Worm (Caenorhabditis elegans): ENCODE measurements around the gene lin-23.

lin-23 gene

DNA sequence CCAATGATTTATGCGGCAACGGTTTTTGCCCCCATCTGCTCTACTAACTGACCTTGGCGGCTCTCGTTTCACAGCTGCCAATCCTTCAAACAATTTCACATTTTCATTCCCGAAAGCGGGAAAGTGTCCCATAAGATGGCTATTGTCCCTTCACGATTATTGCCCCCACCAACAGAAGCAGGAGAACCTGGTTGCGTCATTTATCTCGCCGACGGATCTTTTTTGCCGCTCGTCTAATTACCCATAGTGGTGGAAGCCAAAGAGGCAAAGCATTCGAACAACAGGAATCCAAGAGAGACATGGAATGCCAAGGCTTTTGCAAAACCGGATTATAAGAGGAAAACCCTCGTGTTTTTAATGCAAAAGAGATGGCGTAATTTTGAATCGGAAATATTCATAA, 38.0 kb downstream of the lin-23 start:
- TF ChIP-seq dve-1 (tag; optimal IDR thresholded peaks at IDR 0.05) (no peak), pag-3 (tag; optimal IDR thresholded peaks at IDR 0.05; ENCODE audit: borderline replicate concordance) (no peak), ceh-31 (tag; optimal IDR thresholded peaks at IDR 0.05) (peak; percentile 60), hlh-30 (tag; optimal IDR thresholded peaks at IDR 0.05; ENCODE audit: insufficient read depth) (no peak), ztf-16 (tag; optimal IDR thresholded peaks at IDR 0.05) (no peak), che-1 (tag; optimal IDR thresholded peaks at IDR 0.05) (no peak), rnt-1 (tag; optimal IDR thresholded peaks at IDR 0.05) (peak; percentile 35), ceh-19 (GFP tag; optimal IDR thresholded peaks at IDR 0.05) (no peak)

DNA sequence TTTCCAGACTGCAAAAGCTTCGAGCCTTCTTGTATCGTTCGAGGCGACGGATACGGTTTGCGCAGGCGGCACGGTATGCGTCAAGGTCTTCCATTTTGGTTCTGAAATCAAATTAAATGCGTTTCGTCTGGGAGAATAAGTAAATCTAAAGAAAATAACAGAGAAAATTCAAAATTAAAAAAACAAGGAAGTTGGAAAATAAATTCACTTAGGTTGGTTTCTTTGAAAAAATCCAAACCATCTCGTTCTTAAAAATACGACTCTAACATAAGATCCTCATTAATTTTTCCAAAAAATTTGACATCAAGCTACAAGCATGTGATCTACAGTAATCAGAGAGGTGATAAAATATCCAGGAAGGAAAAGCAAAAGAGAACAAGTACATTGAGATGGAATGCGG, 39.1 kb downstream of the lin-23 start, which contains the start of gene T25D10.4:
Gene T25D10.4 (minus strand): TSS at position 101 of the 400 bp plus-strand sequence.
- TF ChIP-seq ceh-22 (tag; optimal IDR thresholded peaks at IDR 0.05): no peak
- TF ChIP-seq ets-4 (tag; optimal IDR thresholded peaks at IDR 0.05): no peak
- TF ChIP-seq pha-4 (tag; optimal IDR thresholded peaks at IDR 0.05): no peak
- no peak for TF ChIP-seq pag-3 (tag; optimal IDR thresholded peaks at IDR 0.05; ENCODE audit: borderline replicate concordance)
- no peak for TF ChIP-seq ztf-16 (tag; optimal IDR thresholded peaks at IDR 0.05)
- no peak for TF ChIP-seq syd-9 (tag; optimal IDR thresholded peaks at IDR 0.05)
- no peak for TF ChIP-seq ceh-24 (tag; optimal IDR thresholded peaks at IDR 0.05)
- TF ChIP-seq hlh-8 (tag; optimal IDR thresholded peaks at IDR 0.05): no peak
- no peak for TF ChIP-seq sox-2 (GFP tag; IDR thresholded peaks at IDR 0.05)
- TF ChIP-seq ceh-30 (tag; optimal IDR thresholded peaks at IDR 0.05): no peak
- no peak for TF ChIP-seq odd-2 (tag; optimal IDR thresholded peaks at IDR 0.05)
- TF ChIP-seq nhr-11 (tag; optimal IDR thresholded peaks at IDR 0.05): no peak
- TF ChIP-seq ceh-19 (GFP tag; optimal IDR thresholded peaks at IDR 0.05): no peak
- TF ChIP-seq npax-4 (tag; optimal IDR thresholded peaks at IDR 0.05): no peak
- TF ChIP-seq pat-9 (tag; optimal IDR thresholded peaks at IDR 0.05): no peak
- no peak for TF ChIP-seq tbx-7 (tag; optimal IDR thresholded peaks at IDR 0.05)

DNA sequence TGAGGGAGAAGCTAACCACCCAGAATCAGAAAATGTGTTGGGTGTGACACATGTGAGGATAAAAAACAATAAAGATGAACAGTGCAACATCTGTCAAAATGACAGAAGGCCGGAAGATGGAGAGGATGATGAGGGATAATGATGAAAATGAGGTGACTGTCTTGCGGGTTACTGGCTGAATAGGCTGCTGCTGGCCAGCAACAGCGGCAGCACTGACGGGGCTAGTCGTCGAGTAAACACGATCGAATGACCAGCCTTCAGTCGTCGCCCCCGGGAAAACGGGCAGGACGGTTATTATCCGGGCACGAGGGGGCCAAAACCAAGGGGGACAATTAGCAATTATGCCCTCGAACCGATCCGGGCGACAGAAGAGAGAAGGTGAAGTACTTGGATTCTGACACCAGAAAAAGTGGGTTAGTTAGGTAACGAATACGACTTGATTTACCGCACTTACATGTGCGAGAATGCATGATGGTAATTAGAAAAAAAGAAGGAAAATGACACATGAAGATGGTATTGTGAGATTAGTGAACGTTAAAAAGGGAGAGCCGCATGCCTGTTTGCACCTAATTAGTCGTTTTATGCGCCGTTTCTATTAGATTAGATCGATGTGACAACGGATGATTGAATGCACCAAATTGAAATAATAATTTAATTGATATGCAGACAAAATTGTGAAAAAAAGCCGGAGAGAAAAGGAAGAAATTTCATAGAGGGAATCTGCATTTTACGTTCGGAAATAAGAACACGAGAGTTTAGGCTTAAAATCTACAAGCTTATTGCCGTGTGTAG, 40.8 kb downstream of the lin-23 start:
- TF ChIP-seq C38D4.7 (GFP tag; optimal IDR thresholded peaks at IDR 0.05) (no peak), tbx-2 (tag; optimal IDR thresholded peaks at IDR 0.05) (peak; percentile 48), ceh-18 (tag; optimal IDR thresholded peaks at IDR 0.05) (peak; percentile 9), sdc-2 (tag; optimal IDR thresholded peaks at IDR 0.05) (peak; percentile 13), che-1 (tag; optimal IDR thresholded peaks at IDR 0.05) (no peak), ceh-2 (tag; optimal IDR thresholded peaks at IDR 0.05) (peak; percentile 20), fkh-6 (tag; optimal IDR thresholded peaks at IDR 0.05) (peak; percentile 4), T23F11.4 (GFP tag; optimal IDR thresholded peaks at IDR 0.05) (no peak), ceh-31 (tag; optimal IDR thresholded peaks at IDR 0.05) (peak; percentile 83), ref-2 (tag; optimal IDR thresholded peaks at IDR 0.05) (peak; percentile 14), unc-42 (tag; optimal IDR thresholded peaks at IDR 0.05) (peak; percentile 55)

DNA sequence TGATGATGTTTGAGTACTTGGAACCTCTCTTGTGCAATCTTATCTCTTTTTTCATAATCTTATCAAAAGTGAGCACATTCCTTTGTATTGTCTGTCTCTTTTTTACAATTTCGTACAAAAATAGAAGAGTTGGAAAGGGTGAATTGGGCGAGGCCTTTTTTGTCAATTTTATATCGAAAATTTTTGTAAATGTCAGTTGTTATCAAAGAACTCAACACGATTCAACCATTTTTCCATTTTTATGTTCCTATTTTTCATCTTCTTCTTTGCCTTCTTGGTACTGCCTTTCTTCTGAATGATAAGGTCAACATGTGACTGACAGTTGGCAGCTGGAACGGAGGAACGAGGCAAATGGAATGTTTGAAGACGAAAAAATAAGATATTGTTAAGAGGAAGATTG, 42.7 kb downstream of the lin-23 start:
- peak; percentile 76 for TF ChIP-seq elt-2 (tag; optimal IDR thresholded peaks at IDR 0.05)
- TF ChIP-seq F13H6.1 (tag; optimal IDR thresholded peaks at IDR 0.05): no peak

DNA sequence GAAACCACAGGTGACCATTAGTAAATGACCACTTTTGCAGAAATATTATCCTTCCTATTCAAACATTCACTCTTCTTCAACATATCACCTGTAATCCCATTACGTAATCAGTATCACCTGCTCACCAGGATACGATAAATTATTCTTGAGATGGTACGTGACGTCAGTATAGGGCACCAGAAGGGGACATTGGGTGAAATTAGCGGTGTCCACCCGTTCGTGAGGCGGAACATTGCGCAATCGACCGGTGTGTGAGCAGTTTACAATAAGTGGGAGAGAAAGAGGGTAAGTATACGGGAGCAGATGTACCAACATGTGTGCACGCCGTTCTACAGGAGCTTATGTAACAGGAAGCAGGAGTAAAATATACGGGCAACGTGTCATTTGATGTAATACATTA, 46.9 kb downstream of the lin-23 start:
- TF ChIP-seq tbx-2 (tag; optimal IDR thresholded peaks at IDR 0.05): peak; percentile 46
- no peak for TF ChIP-seq T23F11.4 (GFP tag; optimal IDR thresholded peaks at IDR 0.05)
- peak; percentile 39 for TF ChIP-seq ceh-31 (tag; optimal IDR thresholded peaks at IDR 0.05)
- TF ChIP-seq ceh-34 (tag; optimal IDR thresholded peaks at IDR 0.05): peak; percentile 34
- peak; percentile 3 for TF ChIP-seq elt-2 (tag; optimal IDR thresholded peaks at IDR 0.05)
- no peak for TF ChIP-seq dmd-4 (tag; optimal IDR thresholded peaks at IDR 0.05; ENCODE audit: borderline replicate concordance)
- no peak for TF ChIP-seq dve-1 (tag; optimal IDR thresholded peaks at IDR 0.05)
- TF ChIP-seq ref-2 (tag; optimal IDR thresholded peaks at IDR 0.05): peak; percentile 49
- no peak for TF ChIP-seq nhr-11 (tag; optimal IDR thresholded peaks at IDR 0.05)

All from whole organism, late embryonic.